Fruit fly (Drosophila melanogaster): ENCODE measurements around the gene RYa-R.
A peak's percentile ranks its signal among the peaks of the same experiment; 100 is the strongest.

The RYa-R gene

DNA sequence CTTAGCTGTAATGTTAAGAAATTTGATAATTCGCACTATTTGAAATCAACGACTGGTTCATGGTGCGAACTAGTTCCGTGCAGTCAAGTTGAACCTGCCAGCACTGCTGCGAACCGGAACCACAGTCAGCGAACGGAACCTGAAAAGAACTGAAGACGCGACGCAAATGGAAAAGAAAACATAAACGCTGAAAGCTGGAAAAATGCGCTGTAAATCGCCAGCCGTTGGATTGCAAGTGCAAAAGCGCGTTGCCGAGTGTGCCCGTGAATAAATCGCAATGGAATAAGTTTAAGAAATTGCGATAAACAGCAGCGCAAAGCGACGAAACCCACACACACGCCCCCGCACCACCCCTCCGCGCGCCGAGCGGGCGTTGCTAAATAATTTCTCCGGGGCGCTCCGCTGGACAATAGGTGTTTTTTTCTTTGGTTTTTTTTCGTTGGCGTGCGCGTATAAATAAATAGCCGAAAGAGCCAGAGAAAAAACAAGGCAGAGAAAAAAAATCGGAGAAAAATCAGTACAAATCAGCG is 29.9 kb upstream of the RYa-R start, which contains the start of gene CG5521 (continued):
- no peak for TF ChIP-seq pum (GFP tag; optimal IDR thresholded peaks at IDR 0.05)
- TF ChIP-seq fd3F (GFP tag; optimal IDR thresholded peaks at IDR 0.05): no peak
- TF ChIP-seq Sry-β (GFP tag; optimal IDR thresholded peaks at IDR 0.05): peak; percentile 91
- TF ChIP-seq CG7928 (GFP tag; optimal IDR thresholded peaks at IDR 0.05): no peak
- no peak for TF ChIP-seq Ets97D (GFP tag; optimal IDR thresholded peaks at IDR 0.05)
- TF ChIP-seq Oli (tag; optimal IDR thresholded peaks at IDR 0.05): no peak
- TF ChIP-seq schlank (tag; optimal IDR thresholded peaks at IDR 0.05): no peak
- peak; percentile 25; the same call in 1 of the 2 replicates for TF ChIP-seq slbo (GFP tag; IDR thresholded peaks at IDR 0.05)
- no peak for TF ChIP-seq E2f1 (GFP tag; IDR thresholded peaks at IDR 0.05)
- no peak for TF ChIP-seq CG10979 (tag; optimal IDR thresholded peaks at IDR 0.05)
- TF ChIP-seq org-1 (GFP tag; optimal IDR thresholded peaks at IDR 0.05): no peak
- TF ChIP-seq gce (GFP tag; IDR thresholded peaks at IDR 0.05): no peak
- no peak for TF ChIP-seq Abd-B (GFP tag; optimal IDR thresholded peaks at IDR 0.05)
- no peak for TF ChIP-seq CG11398 (GFP tag; optimal IDR thresholded peaks at IDR 0.05)
- TF ChIP-seq danr (GFP tag; IDR thresholded peaks at IDR 0.05): no peak
- TF ChIP-seq CG12769 (tag; optimal IDR thresholded peaks at IDR 0.05): no peak
- TF ChIP-seq CG10462 (GFP tag; optimal IDR thresholded peaks at IDR 0.05): no peak
- peak; percentile 67 for TF ChIP-seq sens (GFP tag)
- no peak for TF ChIP-seq tin (GFP tag; optimal IDR thresholded peaks at IDR 0.05)
- 0 out of 2 replicates have a peak, but pooled peaks have one; percentile 9 for TF ChIP-seq klu (GFP tag; IDR thresholded peaks at IDR 0.05)
- TF ChIP-seq CG12104 (GFP tag; optimal IDR thresholded peaks at IDR 0.05): no peak
- TF ChIP-seq CG7357 (GFP tag; IDR thresholded peaks at IDR 0.05): no peak
- TF ChIP-seq CG8290 (GFP tag; optimal IDR thresholded peaks at IDR 0.05): no peak
- peak in 1 of 2 experiments; percentile 32 for TF ChIP-seq CG8290 (tag; optimal IDR thresholded peaks at IDR 0.05)
- no peak for TF ChIP-seq Atf-2 (GFP tag; optimal IDR thresholded peaks at IDR 0.05)
- no peak for TF ChIP-seq Max (GFP tag; optimal IDR thresholded peaks at IDR 0.05)
- peak; percentile 90 for TF ChIP-seq MESR4 (GFP tag; optimal IDR thresholded peaks at IDR 0.05)
- TF ChIP-seq shn (GFP tag; optimal IDR thresholded peaks at IDR 0.05): no peak
- no peak for TF ChIP-seq ash1 (GFP tag; optimal IDR thresholded peaks at IDR 0.05)
- TF ChIP-seq Sry-δ (GFP tag; optimal IDR thresholded peaks at IDR 0.05): no peak
- TF ChIP-seq CG14667 (GFP tag; IDR thresholded peaks at IDR 0.05): no peak
- TF ChIP-seq CG9932 (GFP tag; IDR thresholded peaks at IDR 0.05): 0 out of 2 replicates have a peak, but pooled peaks have one; percentile 16
- TF ChIP-seq CG1603 (tag; optimal IDR thresholded peaks at IDR 0.05): peak; percentile 2
- TF ChIP-seq sd (tag; optimal IDR thresholded peaks at IDR 0.05): peak; percentile 21
- TF ChIP-seq mirr (GFP tag; optimal IDR thresholded peaks at IDR 0.05): no peak
- TF ChIP-seq H15 (GFP tag; IDR thresholded peaks at IDR 0.05): no peak
- TF ChIP-seq H2.0 (GFP tag; IDR thresholded peaks at IDR 0.05): no peak
- no peak for TF ChIP-seq BtbVII (GFP tag; optimal IDR thresholded peaks at IDR 0.05)
- TF ChIP-seq CG3407 (GFP tag; optimal IDR thresholded peaks at IDR 0.05): no peak
- no peak for TF ChIP-seq CG7786 (GFP tag; optimal IDR thresholded peaks at IDR 0.05)
- TF ChIP-seq sna (GFP tag; IDR thresholded peaks at IDR 0.05; ENCODE audit: partially characterized antibody): 0 out of 2 replicates have a peak, but pooled peaks have one; percentile 18
- peak; percentile 45 for TF ChIP-seq bbx (GFP tag; IDR thresholded peaks at IDR 0.05; ENCODE audit: partially characterized antibody)
- no peak for TF ChIP-seq Hmr (GFP tag; optimal IDR thresholded peaks at IDR 0.05)
- TF ChIP-seq Scr (GFP tag; IDR thresholded peaks at IDR 0.05; ENCODE audit: partially characterized antibody): peak; percentile 45
- peak; percentile 11 for TF ChIP-seq Nf-YC (tag; optimal IDR thresholded peaks at IDR 0.05)
- TF ChIP-seq ranshi (GFP tag; IDR thresholded peaks at IDR 0.05): no peak
- TF ChIP-seq hkb (optimal IDR thresholded peaks at IDR 0.05): no peak
- TF ChIP-seq hkb (GFP tag; IDR thresholded peaks at IDR 0.05): peak; percentile 50; the same call in 1 of the 2 replicates
- no peak for TF ChIP-seq Eip74EF (GFP tag; optimal IDR thresholded peaks at IDR 0.05)
- TF ChIP-seq NK7.1 (GFP tag; optimal IDR thresholded peaks at IDR 0.05): no peak
- TF ChIP-seq sug (tag; optimal IDR thresholded peaks at IDR 0.05): peak; percentile 13

Data from whole organism, embryonic.